Worm (Caenorhabditis elegans) whole organism, young adult: Measurements from ENCODE around the gene cfp-1.

ENCODE experiments used
- F10E7.11 ChIP-seq: sonication (generic microtip); optimal IDR thresholded peaks from 2 replicates; lab custom pipeline; 2017; ENCODE audit warnings: mild to moderate bottlenecking, missing genetic modification characterization, moderate library complexity, missing compliant biosample characterization
- F23B12.7 ChIP-seq: sonication (generic microtip); optimal IDR thresholded peaks from 2 replicates; lab custom pipeline; 2017; ENCODE audit warnings: missing genetic modification characterization, mild to moderate bottlenecking, missing compliant biosample characterization, antibody characterized with exemption, moderate library complexity; ENCODE audit not compliant: insufficient read depth
- F55B11.4 ChIP-seq: sonication (generic microtip); optimal IDR thresholded peaks from 2 replicates; lab custom pipeline; 2016; ENCODE audit warnings: missing compliant biosample characterization, missing genetic modification characterization, borderline replicate concordance; ENCODE audit not compliant: insufficient read depth
- F57A8.1 ChIP-seq: fragments of 200-800 bp; sonication (Bioruptor generic); optimal IDR thresholded peaks from 2 replicates; lab custom pipeline; 2018; ENCODE audit warnings: mild to moderate bottlenecking, missing genetic modification characterization, moderate library complexity, missing compliant biosample characterization
- K11D2.4 ChIP-seq: fragments of 200-800 bp; sonication (Bioruptor generic); IDR thresholded peaks from 2 replicates; pipeline ENCODE4 v1.3.6; 2022; ENCODE audit warnings: missing genetic modification reagents, missing genetic modification characterization, missing compliant biosample characterization
- ama-1 ChIP-seq, 3 experiments: fragments of 150-350 bp in 1 of 3; sonication (generic microtip) in 2 of 3; optimal IDR thresholded peaks; 2 replicates each; lab custom pipeline; 2014 to 2018; ENCODE audit warnings: missing biosample characterization in 2 of 3, missing genetic modification characterization in 2 of 3, missing genetic modification reagents in 2 of 3
- ceh-40 ChIP-seq: fragments of 200-800 bp; sonication (Bioruptor generic); IDR thresholded peaks from 2 replicates; pipeline ENCODE4 v1.3.6; 2022; ENCODE audit warnings: missing genetic modification characterization, missing compliant biosample characterization
- efl-1 ChIP-seq: fragments of 150-350 bp; optimal IDR thresholded peaks from 2 replicates; lab custom pipeline; 2014; ENCODE audit warnings: missing biosample characterization, missing genetic modification reagents, missing genetic modification characterization
- hlh-12 ChIP-seq: sonication (generic microtip); optimal IDR thresholded peaks from 2 replicates; lab custom pipeline; 2016; ENCODE audit warnings: missing genetic modification characterization, missing compliant biosample characterization
- lin-54 ChIP-seq: fragments of 200-800 bp; sonication (Bioruptor generic); optimal IDR thresholded peaks from 2 replicates; lab custom pipeline; 2018; ENCODE audit warnings: mild to moderate bottlenecking, missing genetic modification characterization, missing compliant biosample characterization
- nhr-27 ChIP-seq: fragments of 200-800 bp; sonication (Bioruptor generic); optimal IDR thresholded peaks from 2 replicates; lab custom pipeline; 2018; ENCODE audit warnings: mild to moderate bottlenecking, missing genetic modification characterization, moderate library complexity, missing compliant biosample characterization
- pha-4 ChIP-seq: fragments of 150-350 bp; sonication (generic microtip); optimal IDR thresholded peaks from 2 replicates; lab custom pipeline; 2014; ENCODE audit warnings: missing biosample characterization, missing genetic modification reagents, missing genetic modification characterization

DNA sequence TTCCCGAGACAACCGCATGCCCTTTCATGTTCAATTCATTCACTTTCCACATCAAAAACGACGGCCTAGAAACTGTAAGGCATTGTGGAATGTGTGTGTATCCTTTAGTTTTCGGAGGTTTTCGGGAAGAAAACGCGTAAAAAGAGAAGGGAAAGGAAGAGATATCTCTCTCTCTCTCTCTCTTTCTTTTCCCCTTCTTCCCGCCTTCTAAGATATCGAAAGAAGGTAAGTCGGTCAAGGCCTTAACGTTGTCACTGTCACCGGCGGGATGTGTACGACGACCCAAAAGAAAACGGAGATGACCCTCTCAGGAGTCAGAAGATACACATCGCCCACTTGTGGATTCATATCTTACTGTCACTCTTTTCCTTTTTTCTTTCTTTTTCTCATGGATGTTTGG, 12.5 kb downstream of the cfp-1 start:
- TF ChIP-seq K11D2.4 (GFP tag; lab: Robert Waterston, UW) (no peak), ceh-40 (GFP tag; lab: Robert Waterston, UW) (no peak), nhr-27 (tag; lab: Kevin White, UChicago) (no peak), F55B11.4 (tag; lab: Kevin White, UChicago) (no peak), ama-1 (optimal IDR thresholded peaks at IDR 0.05; lab: Kevin White, UChicago) (no peak), ama-1 (GFP tag; optimal IDR thresholded peaks at IDR 0.05; lab: Kevin White, UChicago) (no peak), F10E7.11 (tag; lab: Kevin White, UChicago) (no peak), F57A8.1 (GFP tag; lab: Kevin White, UChicago) (no peak), hlh-12 (tag; lab: Kevin White, UChicago) (no peak), lin-54 (GFP tag; lab: Kevin White, UChicago) (no peak), efl-1 (no peak), F23B12.7 (tag; lab: Kevin White, UChicago) (no peak), pha-4 (tag; lab: Kevin White, UChicago) (no peak)
